Fruit fly (Drosophila melanogaster): ENCODE measurements around the gene Elp1.

Elp1 gene

DNA sequence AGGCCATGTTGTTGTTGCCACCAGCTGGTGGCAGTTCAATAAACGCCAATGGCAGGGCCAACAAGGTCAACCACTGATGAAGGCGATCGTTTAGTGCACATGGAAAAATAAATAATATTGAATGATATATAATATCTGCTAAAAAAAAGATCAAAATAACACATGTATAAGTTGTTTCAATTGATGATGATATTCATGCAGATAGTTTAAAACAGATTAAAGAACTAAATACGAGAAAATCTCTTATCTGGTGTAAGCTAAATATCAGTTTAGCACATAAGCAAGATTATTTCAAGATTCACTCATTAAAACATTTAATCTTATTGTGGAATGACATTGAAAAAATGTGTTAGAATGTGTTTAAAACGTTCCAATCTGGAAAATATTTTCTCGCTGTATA lies 12.7 kb downstream of the Elp1 start (continued):
- TF ChIP-seq kni (GFP tag; optimal IDR thresholded peaks at IDR 0.05): no peak
- TF ChIP-seq Ets97D (GFP tag; optimal IDR thresholded peaks at IDR 0.05): no peak
- no peak for TF ChIP-seq CG1024 (GFP tag; IDR thresholded peaks at IDR 0.05)
- TF ChIP-seq CG7357 (GFP tag; IDR thresholded peaks at IDR 0.05): peak; percentile 38; the same call in 1 of the 3 replicates
- TF ChIP-seq CG13123 (GFP tag; optimal IDR thresholded peaks at IDR 0.05): no peak
- TF ChIP-seq row (GFP tag; IDR thresholded peaks at IDR 0.05): peak; percentile 61
- no peak for TF ChIP-seq CTCF (GFP tag; optimal IDR thresholded peaks at IDR 0.05)
- TF ChIP-seq z (GFP tag; IDR thresholded peaks at IDR 0.05): no peak
- no peak for TF ChIP-seq h (optimal IDR thresholded peaks at IDR 0.05)
- no peak for TF ChIP-seq Max (GFP tag; optimal IDR thresholded peaks at IDR 0.05)
- TF ChIP-seq CG6272 (GFP tag; IDR thresholded peaks at IDR 0.05): no peak
- TF ChIP-seq CG6175 (GFP tag; IDR thresholded peaks at IDR 0.05): no peak
- no peak for TF ChIP-seq insv (GFP tag; optimal IDR thresholded peaks at IDR 0.05)
- TF ChIP-seq MESR4 (GFP tag; optimal IDR thresholded peaks at IDR 0.05): no peak
- no peak for TF ChIP-seq CG6683 (GFP tag; optimal IDR thresholded peaks at IDR 0.05)
- TF ChIP-seq CG33213 (GFP tag; optimal IDR thresholded peaks at IDR 0.05): no peak
- TF ChIP-seq CG7556 (GFP tag; optimal IDR thresholded peaks at IDR 0.05): peak; percentile 57
- no peak for TF ChIP-seq CG16813 (GFP tag; IDR thresholded peaks at IDR 0.05; ENCODE audit: partially characterized antibody)
- no peak for TF ChIP-seq crol (GFP tag; IDR thresholded peaks at IDR 0.05)
- no peak for TF ChIP-seq Xrp1 (GFP tag; IDR thresholded peaks at IDR 0.05)
- peak; percentile 37 for TF ChIP-seq CG12104 (GFP tag; optimal IDR thresholded peaks at IDR 0.05)
- TF ChIP-seq tin (GFP tag; optimal IDR thresholded peaks at IDR 0.05): no peak
- no peak for TF ChIP-seq CG17186 (GFP tag; optimal IDR thresholded peaks at IDR 0.05)
- peak; percentile 63 for TF ChIP-seq nmo (GFP tag; optimal IDR thresholded peaks at IDR 0.05)
- TF ChIP-seq slp2 (GFP tag; optimal IDR thresholded peaks at IDR 0.05): no peak
- no peak for TF ChIP-seq NC2β (GFP tag; optimal IDR thresholded peaks at IDR 0.05)
- peak; percentile 61 for TF ChIP-seq phol (tag; optimal IDR thresholded peaks at IDR 0.05)
- no peak for TF ChIP-seq CG14050 (GFP tag; IDR thresholded peaks at IDR 0.05)
- peak; percentile 70 for TF ChIP-seq Oli (tag; optimal IDR thresholded peaks at IDR 0.05)
- TF ChIP-seq CG7271 (tag; optimal IDR thresholded peaks at IDR 0.05): no peak
- no peak for TF ChIP-seq Vsx1 (GFP tag; optimal IDR thresholded peaks at IDR 0.05)
- peak; percentile 28 for TF ChIP-seq CG12659 (GFP tag; optimal IDR thresholded peaks at IDR 0.05)
- peak; percentile 11 for TF ChIP-seq CG12942 (GFP tag; optimal IDR thresholded peaks at IDR 0.05)
- peak; percentile 7 for TF ChIP-seq bcd (GFP tag; optimal IDR thresholded peaks at IDR 0.05)
- TF ChIP-seq trh (GFP tag; optimal IDR thresholded peaks at IDR 0.05): no peak
- TF ChIP-seq fd102C (GFP tag; optimal IDR thresholded peaks at IDR 0.05): no peak
- TF ChIP-seq CG13424 (tag; optimal IDR thresholded peaks at IDR 0.05): peak; percentile 65
- no peak for TF ChIP-seq Dref (GFP tag; IDR thresholded peaks at IDR 0.05)
- peak; percentile 35 for TF ChIP-seq Xbp1 (GFP tag; optimal IDR thresholded peaks at IDR 0.05)
- peak; percentile 57 for TF ChIP-seq CG2712 (tag; optimal IDR thresholded peaks at IDR 0.05)
- TF ChIP-seq CG8281 (tag; optimal IDR thresholded peaks at IDR 0.05): peak; percentile 3
- no peak for TF ChIP-seq wor (GFP tag; IDR thresholded peaks at IDR 0.05)
- peak; percentile 35; the same call in 1 of the 2 replicates for TF ChIP-seq sisA (GFP tag; IDR thresholded peaks at IDR 0.05)
- TF ChIP-seq Hr3 (GFP tag; optimal IDR thresholded peaks at IDR 0.05): peak; percentile 20
- TF ChIP-seq croc (GFP tag; conservative IDR thresholded peaks at IDR 0.05): no peak
- TF ChIP-seq lab (GFP tag; optimal IDR thresholded peaks at IDR 0.05): peak; percentile 48
- TF ChIP-seq CG9215 (GFP tag; IDR thresholded peaks at IDR 0.05): no peak
- no peak for TF ChIP-seq E2f2 (GFP tag; IDR thresholded peaks at IDR 0.05)
- TF ChIP-seq Ssrp (tag; optimal IDR thresholded peaks at IDR 0.05): peak; percentile 35
- TF ChIP-seq CG18619 (GFP tag; optimal IDR thresholded peaks at IDR 0.05): no peak
- TF ChIP-seq schlank (tag; optimal IDR thresholded peaks at IDR 0.05): no peak
- TF ChIP-seq dati (GFP tag; IDR thresholded peaks at IDR 0.05): no peak
- TF ChIP-seq C15 (GFP tag; IDR thresholded peaks at IDR 0.05): no peak
